Fruit fly (Drosophila melanogaster) whole organism, embryonic: ENCODE results near the gene Lamp1.
A peak's percentile ranks its signal among the peaks of the same experiment; 100 is the strongest.

Source experiments
- Atf-2 ChIP-seq: fragments of 200-800 bp; sonication (Bioruptor generic); optimal IDR thresholded peaks from 2 replicates; lab custom pipeline; 2016; ENCODE audit warnings: missing biosample characterization, missing genetic modification characterization
- Bgb ChIP-seq: fragments of 200-800 bp; sonication (Bioruptor generic); IDR thresholded peaks from 2 replicates; pipeline ENCODE4 v1.3.6; 2022; ENCODE audit warnings: missing biosample characterization, missing genetic modification characterization; ENCODE audit not compliant: partially characterized antibody
- CG14860 ChIP-seq: fragments of 200-800 bp; sonication (Bioruptor generic); IDR thresholded peaks from 3 replicates; pipeline ENCODE4 v1.3.6; 2022; ENCODE audit warnings: missing biosample characterization, missing genetic modification characterization; ENCODE audit not compliant: partially characterized antibody
- CG16813 ChIP-seq: fragments of 200-800 bp; sonication (Bioruptor generic); IDR thresholded peaks from 3 replicates; pipeline ENCODE4 v1.3.6; 2022; ENCODE audit warnings: missing biosample characterization, missing genetic modification characterization; ENCODE audit not compliant: partially characterized antibody
- CG17829 ChIP-seq: fragments of 200-800 bp; optimal IDR thresholded peaks from 2 replicates; lab custom pipeline; 2019; ENCODE audit warnings: missing biosample characterization, mild to moderate bottlenecking, missing genetic modification characterization, moderate library complexity
- CG3995 ChIP-seq: fragments of 200-800 bp; sonication (Bioruptor generic); optimal IDR thresholded peaks from 3 replicates; lab custom pipeline; 2016; ENCODE audit warnings: missing biosample characterization, missing genetic modification characterization
- CG4707 ChIP-seq: fragments of 200-800 bp; sonication (Bioruptor generic); optimal IDR thresholded peaks from 2 replicates; lab custom pipeline; 2018; ENCODE audit warnings: missing biosample characterization, mild to moderate bottlenecking, missing genetic modification characterization, moderate library complexity
- CG4730 ChIP-seq: fragments of 200-800 bp; sonication (Bioruptor generic); IDR thresholded peaks from 2 replicates; pipeline ENCODE4 v1.3.6; 2022; ENCODE audit warnings: missing biosample characterization, missing genetic modification characterization
- CG4820 ChIP-seq: fragments of 200-800 bp; sonication (Bioruptor generic); optimal IDR thresholded peaks from 3 replicates; lab custom pipeline; 2016; ENCODE audit warnings: missing biosample characterization, missing genetic modification characterization
- CG5953 ChIP-seq: fragments of 200-800 bp; sonication (Bioruptor generic); IDR thresholded peaks from 2 replicates; pipeline ENCODE4 v1.3.6; 2022; ENCODE audit warnings: missing biosample characterization, missing genetic modification characterization
- CG6791 ChIP-seq: fragments of 200-800 bp; sonication (Bioruptor generic); IDR thresholded peaks from 3 replicates; pipeline ENCODE4 v1.3.6; 2022; ENCODE audit warnings: missing biosample characterization, missing genetic modification characterization; ENCODE audit not compliant: partially characterized antibody
- CG6854 ChIP-seq: fragments of 200-800 bp; sonication (Bioruptor generic); optimal IDR thresholded peaks from 3 replicates; lab custom pipeline; 2017; ENCODE audit warnings: missing biosample characterization, mild to moderate bottlenecking, missing genetic modification characterization
- CG7963 ChIP-seq: fragments of 200-800 bp; sonication (Bioruptor generic); IDR thresholded peaks from 3 replicates; pipeline ENCODE4 v1.3.6; 2022; ENCODE audit warnings: missing biosample characterization, missing genetic modification characterization; ENCODE audit not compliant: partially characterized antibody
- Camta ChIP-seq: fragments of 200-800 bp; sonication (Bioruptor generic); optimal IDR thresholded peaks from 2 replicates; lab custom pipeline; 2016; ENCODE audit warnings: missing biosample characterization, missing genetic modification characterization
- Ets65A ChIP-seq: fragments of 200-800 bp; sonication (Bioruptor generic); peaks from one replicate; lab custom pipeline; 2016; ENCODE audit warnings: missing biosample characterization, missing genetic modification characterization
- HLH4C ChIP-seq: fragments of 200-800 bp; sonication (Bioruptor generic); IDR thresholded peaks from 3 replicates; pipeline ENCODE4 v1.3.6; 2022; ENCODE audit warnings: missing biosample characterization, missing genetic modification characterization; ENCODE audit not compliant: partially characterized antibody
- Hr3 ChIP-seq: fragments of 200-800 bp; sonication (Bioruptor generic); optimal IDR thresholded peaks from 3 replicates; lab custom pipeline; 2016; ENCODE audit warnings: missing biosample characterization, missing genetic modification characterization
- Hr78 ChIP-seq, 2 experiments: fragments of 200-800 bp in 1 of 2; fragments of >200 bp in 1 of 2; sonication (Bioruptor generic) in 1 of 2; optimal IDR thresholded peaks; 2 replicates each; lab custom pipeline; 2017 to 2019; ENCODE audit warnings: missing biosample characterization in 2 of 2, missing genetic modification characterization in 2 of 2, mild to moderate bottlenecking in 1 of 2, moderate library complexity in 1 of 2
- MTF-1 ChIP-seq: fragments of 200-800 bp; sonication (Bioruptor generic); optimal IDR thresholded peaks from 2 replicates; lab custom pipeline; 2018; ENCODE audit warnings: missing biosample characterization, mild to moderate bottlenecking, missing genetic modification characterization, borderline replicate concordance
- Med ChIP-seq: fragments of 200-800 bp; sonication (Bioruptor generic); peaks from one replicate; lab custom pipeline; 2016; ENCODE audit warnings: missing biosample characterization, missing genetic modification characterization, mild to moderate bottlenecking, inconsistent platforms, moderate library complexity
- NFAT ChIP-seq: fragments of 200-800 bp; sonication (Bioruptor generic); IDR thresholded peaks from 2 replicates; pipeline ENCODE4 v1.3.6; 2022; ENCODE audit warnings: missing biosample characterization, missing genetic modification characterization
- Opbp ChIP-seq: fragments of 200-800 bp; sonication (Bioruptor generic); IDR thresholded peaks from 3 replicates; pipeline ENCODE4 v1.3.6; 2022; ENCODE audit warnings: missing biosample characterization, missing genetic modification characterization; ENCODE audit not compliant: partially characterized antibody
- Scr ChIP-seq: fragments of 200-800 bp; sonication (Bioruptor generic); IDR thresholded peaks from 2 replicates; pipeline ENCODE4 v1.3.6; 2022; ENCODE audit warnings: missing biosample characterization, missing genetic modification characterization; ENCODE audit not compliant: partially characterized antibody
- Six4 ChIP-seq: fragments of 200-800 bp; sonication (Bioruptor generic); optimal IDR thresholded peaks from 2 replicates; lab custom pipeline; 2016; ENCODE audit warnings: missing biosample characterization, missing genetic modification characterization
- Vsx1 ChIP-seq: fragments of 200-800 bp; sonication (Bioruptor generic); optimal IDR thresholded peaks from 2 replicates; lab custom pipeline; 2017; ENCODE audit warnings: missing biosample characterization, mild to moderate bottlenecking, missing genetic modification characterization, missing genetic modification reagents
- ac ChIP-seq: fragments of 200-800 bp; sonication (Bioruptor generic); optimal IDR thresholded peaks from 3 replicates; lab custom pipeline; 2017; ENCODE audit warnings: missing biosample characterization, mild to moderate bottlenecking, missing genetic modification characterization
- amos ChIP-seq: fragments of 200-800 bp; sonication (Bioruptor generic); IDR thresholded peaks from 2 replicates; pipeline ENCODE4 v1.3.6; 2022; ENCODE audit warnings: missing biosample characterization, missing genetic modification characterization; ENCODE audit not compliant: partially characterized antibody
- dimm ChIP-seq: fragments of 200-800 bp; sonication (Bioruptor generic); IDR thresholded peaks from 2 replicates; pipeline ENCODE4 v1.3.6; 2022; ENCODE audit warnings: missing biosample characterization, missing genetic modification characterization
- en ChIP-seq: fragments of 200-800 bp; sonication (Bioruptor generic); optimal IDR thresholded peaks from 2 replicates; lab custom pipeline; 2016; ENCODE audit warnings: missing biosample characterization, missing genetic modification characterization
- eyg ChIP-seq: fragments of 200-800 bp; sonication (Bioruptor generic); optimal IDR thresholded peaks from 3 replicates; lab custom pipeline; 2016; ENCODE audit warnings: missing biosample characterization, missing genetic modification characterization
- fd102C ChIP-seq: fragments of 200-800 bp; sonication (Bioruptor generic); optimal IDR thresholded peaks from 2 replicates; lab custom pipeline; 2018; ENCODE audit warnings: missing biosample characterization, mild to moderate bottlenecking, missing genetic modification characterization, moderate library complexity
- hb ChIP-seq: fragments of 200-800 bp; sonication (Bioruptor generic); IDR thresholded peaks from 3 replicates; pipeline ENCODE4 v1.3.6; 2022; ENCODE audit warnings: missing biosample characterization, missing genetic modification characterization; ENCODE audit not compliant: partially characterized antibody
- inv ChIP-seq: fragments of 200-800 bp; sonication (Bioruptor generic); IDR thresholded peaks from 2 replicates; pipeline ENCODE4 v1.3.6; 2022; ENCODE audit warnings: missing biosample characterization, missing genetic modification characterization; ENCODE audit not compliant: partially characterized antibody
- mirr ChIP-seq: fragments of 200-800 bp; sonication (Bioruptor generic); optimal IDR thresholded peaks from 3 replicates; lab custom pipeline; 2018; ENCODE audit warnings: missing biosample characterization, mild to moderate bottlenecking, missing genetic modification characterization
- mld ChIP-seq: fragments of 200-800 bp; sonication (Bioruptor generic); IDR thresholded peaks from 3 replicates; pipeline ENCODE4 v1.3.6; 2022; ENCODE audit warnings: missing biosample characterization, missing genetic modification characterization; ENCODE audit not compliant: partially characterized antibody
- nerfin-2 ChIP-seq: fragments of 200-800 bp; sonication (Bioruptor generic); IDR thresholded peaks from 2 replicates; pipeline ENCODE4 v1.3.6; 2022; ENCODE audit warnings: missing biosample characterization, missing genetic modification characterization; ENCODE audit not compliant: partially characterized antibody
- pan ChIP-seq, 4 experiments: fragments of >200 bp in 3 of 4; fragments of 200-800 bp in 1 of 4; sonication (Bioruptor generic) in 1 of 4; optimal IDR thresholded peaks in 3 of 4; IDR thresholded peaks in 1 of 4; 2 replicates each; pipeline versions ENCODE4 v1.3.6 to Lab custom; 2017 to 2022; ENCODE audit warnings: missing biosample characterization in 2 of 4, missing genetic modification characterization in 2 of 4, mixed read lengths in 1 of 4
- pzg ChIP-seq: fragments of 200-800 bp; sonication (Bioruptor generic); optimal IDR thresholded peaks from 3 replicates; lab custom pipeline; 2018; ENCODE audit warnings: missing biosample characterization, mild to moderate bottlenecking, missing genetic modification characterization, moderate library complexity
- row ChIP-seq: fragments of 200-800 bp; sonication (Bioruptor generic); IDR thresholded peaks from 3 replicates; pipeline ENCODE4 v1.3.6; 2022; ENCODE audit warnings: missing biosample characterization, missing genetic modification characterization
- tgo ChIP-seq: fragments of 200-800 bp; sonication (Bioruptor generic); IDR thresholded peaks from 3 replicates; pipeline ENCODE4 v1.3.6; 2022; ENCODE audit warnings: missing biosample characterization, missing genetic modification characterization
- tin ChIP-seq: fragments of 200-800 bp; sonication (Bioruptor generic); optimal IDR thresholded peaks from 3 replicates; lab custom pipeline; 2016; ENCODE audit warnings: missing biosample characterization, missing genetic modification characterization
- tna ChIP-seq: fragments of 200-800 bp; sonication (Bioruptor generic); IDR thresholded peaks from 2 replicates; pipeline ENCODE4 v1.3.6; 2022; ENCODE audit warnings: missing biosample characterization, missing genetic modification characterization; ENCODE audit not compliant: partially characterized antibody
- usp ChIP-seq: fragments of >200 bp; optimal IDR thresholded peaks from 2 replicates; lab custom pipeline; 2017; ENCODE audit warnings: missing biosample characterization, missing genetic modification characterization
- vnd ChIP-seq: fragments of 200-800 bp; sonication (Bioruptor generic); IDR thresholded peaks from 3 replicates; pipeline ENCODE4 v1.3.6; 2022; ENCODE audit warnings: missing biosample characterization, missing genetic modification characterization; ENCODE audit not compliant: partially characterized antibody
- zfh1 ChIP-seq: fragments of 200-800 bp; sonication (Bioruptor generic); IDR thresholded peaks from 3 replicates; pipeline ENCODE4 v1.3.6; 2022; ENCODE audit warnings: missing biosample characterization, missing genetic modification characterization

The Lamp1 gene

DNA sequence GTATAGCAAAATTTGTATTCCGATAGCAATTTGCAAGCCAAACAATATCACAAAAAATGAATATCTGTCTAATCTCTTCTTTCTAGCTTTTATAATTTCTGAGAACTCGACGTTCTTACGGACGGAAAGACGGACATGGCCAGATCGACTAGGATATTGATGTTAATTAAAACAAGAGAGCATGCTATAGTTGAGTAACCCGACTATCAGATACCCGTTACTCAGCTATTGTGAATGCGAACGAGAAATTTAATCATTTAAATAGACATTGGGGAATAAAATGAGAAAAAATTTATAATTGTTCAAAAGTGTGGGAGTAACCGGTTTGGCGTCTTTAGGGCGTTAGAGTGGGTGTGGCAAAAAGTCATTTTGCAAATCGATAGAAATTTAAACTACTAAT lies 47.3 kb downstream of the Lamp1 start (continued):
- TF ChIP-seq mld (0 out of 3 replicates have a peak, but pooled peaks have one; percentile 62), CG17829 (tag; lab: Kevin White, UChicago) (no peak), pan (optimal IDR thresholded peaks at IDR 0.05; lab: Kevin White, UChicago) (no peak), pan (GFP tag; optimal IDR thresholded peaks at IDR 0.05 in 1 of 2, IDR thresholded peaks at IDR 0.05 in 1 of 2) (no peak), amos (GFP tag; lab: Robert Waterston, UW) (no peak), vnd (GFP tag; lab: Robert Waterston, UW) (peak; percentile 38; the same call in 2 of the 3 replicates), HLH4C (GFP tag; lab: Robert Waterston, UW) (peak; percentile 70; the same call in 2 of the 3 replicates), hb (GFP tag; lab: Robert Waterston, UW) (peak; percentile 60; the same call in 2 of the 3 replicates), ac (GFP tag; lab: Kevin White, UChicago) (no peak), Camta (GFP tag; lab: Kevin White, UChicago) (no peak), en (GFP tag; lab: Kevin White, UChicago) (no peak), Hr3 (GFP tag; lab: Kevin White, UChicago) (no peak), inv (GFP tag; lab: Robert Waterston, UW) (peak; percentile 36; the same call in 1 of the 2 replicates), CG16813 (GFP tag; lab: Robert Waterston, UW) (peak; percentile 69), CG6791 (peak; percentile 56; the same call in 2 of the 3 replicates), Atf-2 (GFP tag; lab: Kevin White, UChicago) (no peak), CG5953 (no peak), CG6854 (no peak), usp (GFP tag; lab: Kevin White, UChicago) (no peak), CG4820 (GFP tag; lab: Kevin White, UChicago) (no peak), mirr (GFP tag; lab: Kevin White, UChicago) (no peak), fd102C (GFP tag; lab: Kevin White, UChicago) (no peak), MTF-1 (GFP tag; lab: Kevin White, UChicago) (no peak), CG4707 (no peak), Six4 (GFP tag; lab: Kevin White, UChicago) (no peak), eyg (GFP tag; lab: Kevin White, UChicago) (no peak), tgo (GFP tag; lab: Robert Waterston, UW) (no peak), zfh1 (GFP tag; lab: Robert Waterston, UW) (no peak), Vsx1 (no peak), CG3995 (GFP tag; lab: Kevin White, UChicago) (no peak), Hr78 (GFP tag; optimal IDR thresholded peaks at IDR 0.05; lab: Kevin White, UChicago) (no peak)

DNA sequence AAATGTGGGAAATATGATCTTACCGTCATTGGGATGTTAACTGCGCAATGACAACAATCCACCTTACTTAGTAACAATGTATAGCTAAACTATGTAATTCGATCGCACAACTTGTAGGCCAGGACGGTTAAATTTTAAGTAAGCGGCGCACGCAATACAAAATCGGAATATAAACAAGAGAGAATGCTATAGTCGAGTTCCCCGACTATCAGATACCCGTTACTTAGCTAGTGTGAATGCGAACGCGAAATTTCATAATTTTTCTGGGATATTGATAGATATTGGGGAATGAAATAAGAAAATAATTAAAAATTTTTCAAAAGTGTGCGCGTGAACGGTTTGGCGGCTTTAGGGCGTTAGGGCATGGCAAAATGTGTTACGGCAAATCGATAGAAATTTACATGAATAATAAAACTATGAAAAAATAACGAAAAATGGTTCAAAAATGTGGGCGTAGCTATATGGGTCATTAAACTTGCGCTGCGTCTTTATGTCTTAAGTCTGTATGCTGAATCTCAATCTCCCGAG lies 48.9 kb downstream of the Lamp1 start:
- TF ChIP-seq CG7963, result peak; percentile 58; the same call in 2 of the 3 replicates
- TF ChIP-seq CG14860 (GFP tag; lab: Robert Waterston, UW), result peak; percentile 43; the same call in 1 of the 3 replicates
- 0 out of 2 replicates have a peak, but pooled peaks have one; percentile 17 for TF ChIP-seq Scr (GFP tag; lab: Robert Waterston, UW)
- no peak for TF ChIP-seq pzg (GFP tag; lab: Kevin White, UChicago)
- no peak for TF ChIP-seq mld
- 0 out of 2 replicates have a peak, but pooled peaks have one; percentile 37 for TF ChIP-seq Bgb (GFP tag; lab: Robert Waterston, UW)
- TF ChIP-seq hb (GFP tag; lab: Robert Waterston, UW), result peak; percentile 61; the same call in 1 of the 3 replicates
- peak; percentile 64 for TF ChIP-seq tna (GFP tag; lab: Robert Waterston, UW)
- TF ChIP-seq HLH4C (GFP tag; lab: Robert Waterston, UW), result peak; percentile 53; the same call in 2 of the 3 replicates
- peak; percentile 51 for TF ChIP-seq Med
- no peak for TF ChIP-seq CG4730 (GFP tag; lab: Robert Waterston, UW)
- TF ChIP-seq NFAT (GFP tag; lab: Robert Waterston, UW), result no peak
- no peak for TF ChIP-seq dimm (GFP tag; lab: Robert Waterston, UW)
- peak; percentile 57; the same call in 1 of the 2 replicates for TF ChIP-seq nerfin-2 (GFP tag; lab: Robert Waterston, UW)
- 0 out of 3 replicates have a peak, but pooled peaks have one; percentile 15 for TF ChIP-seq Opbp
- no peak for TF ChIP-seq tin (GFP tag; lab: Kevin White, UChicago)
- TF ChIP-seq Ets65A (GFP tag; lab: Kevin White, UChicago), result peak; percentile 60
- TF ChIP-seq row (GFP tag; lab: Robert Waterston, UW), result 0 out of 3 replicates have a peak, but pooled peaks have one; percentile 34
- peak; percentile 44; the same call in 1 of the 3 replicates for TF ChIP-seq CG6791
